Worm (Caenorhabditis elegans) whole organism, young adult: ENCODE results near the gene ZC13.10.

Experiments used
- aptf-2 ChIP-seq: fragments of 200-800 bp; sonication (Bioruptor generic); conservative IDR thresholded peaks from 2 replicates; pipeline ENCODE4 v1.3.6; 2022; ENCODE audit warnings: missing genetic modification reagents, missing genetic modification characterization, missing compliant biosample characterization
- cebp-2 ChIP-seq: fragments of 200-800 bp; sonication (Bioruptor generic); IDR thresholded peaks from 2 replicates; pipeline ENCODE4 v1.3.6; 2022; ENCODE audit warnings: missing genetic modification characterization, missing compliant biosample characterization
- die-1 ChIP-seq: sonication (generic microtip); optimal IDR thresholded peaks from 2 replicates; lab custom pipeline; 2016; ENCODE audit warnings: missing genotype, mild to moderate bottlenecking, missing genetic modification characterization, missing compliant biosample characterization
- dpff-1 ChIP-seq: sonication (generic microtip); optimal IDR thresholded peaks from 2 replicates; lab custom pipeline; 2017; ENCODE audit warnings: mild to moderate bottlenecking, missing genetic modification characterization, missing compliant biosample characterization
- madf-10 ChIP-seq: sonication (generic microtip); optimal IDR thresholded peaks from 2 replicates; lab custom pipeline; 2016; ENCODE audit warnings: mild to moderate bottlenecking, missing genetic modification characterization, missing compliant biosample characterization
- pha-4 ChIP-seq: fragments of 150-350 bp; sonication (generic microtip); optimal IDR thresholded peaks from 2 replicates; lab custom pipeline; 2014; ENCODE audit warnings: missing biosample characterization, missing genetic modification reagents, missing genetic modification characterization
- snpc-1.1 ChIP-seq: sonication (generic microtip); optimal IDR thresholded peaks from 2 replicates; lab custom pipeline; 2017; ENCODE audit warnings: missing genetic modification characterization, mild to moderate bottlenecking, missing compliant biosample characterization, antibody characterized with exemption, moderate library complexity, missing genotype, missing genetic modification reagents; ENCODE audit not compliant: insufficient read depth
- zim-3 ChIP-seq: sonication (generic microtip); optimal IDR thresholded peaks from 2 replicates; lab custom pipeline; 2017; ENCODE audit warnings: mild to moderate bottlenecking, missing genetic modification characterization, moderate library complexity, missing compliant biosample characterization
- ztf-22 ChIP-seq: fragments of 200-800 bp; sonication (Bioruptor generic); optimal IDR thresholded peaks from 2 replicates; lab custom pipeline; 2018; ENCODE audit warnings: mild to moderate bottlenecking, missing genetic modification characterization, moderate library complexity, missing compliant biosample characterization

DNA sequence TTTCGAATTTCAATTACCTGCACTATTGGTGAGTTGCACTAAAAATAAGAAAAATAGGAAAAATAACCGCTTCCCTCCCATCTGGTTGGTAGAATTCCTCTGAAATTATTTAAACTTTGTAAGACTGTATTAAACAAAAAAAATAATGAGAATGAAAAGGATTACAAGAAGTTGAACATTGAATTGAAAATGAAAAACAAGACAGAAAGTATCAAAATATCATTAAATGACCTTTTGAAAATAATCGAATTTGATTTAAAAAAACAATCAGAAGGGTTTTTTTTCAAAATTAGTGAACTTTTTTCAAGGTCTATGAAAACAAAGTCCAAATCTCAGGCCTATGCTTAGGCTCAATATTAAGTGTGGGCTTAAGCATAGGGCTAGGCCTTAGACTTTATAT lies 51.0 kb downstream of the ZC13.10 start, which contains the start of gene igcm-1:
- no peak for TF ChIP-seq madf-10 (tag; lab: Kevin White, UChicago)
- no peak for TF ChIP-seq zim-3
- TF ChIP-seq aptf-2 = no peak
- no peak for TF ChIP-seq snpc-1.1 (tag; lab: Kevin White, UChicago)
- no peak for TF ChIP-seq pha-4 (tag; lab: Kevin White, UChicago)
- no peak for TF ChIP-seq die-1 (tag; lab: Kevin White, UChicago)
- TF ChIP-seq cebp-2 = no peak
- no peak for TF ChIP-seq ztf-22 (GFP tag; lab: Kevin White, UChicago)
- TF ChIP-seq dpff-1 = no peak
